Worm (Caenorhabditis elegans) whole organism, young adult: ENCODE data around the gene srbc-51.

Experiments
- B0336.3 ChIP-seq: fragments of 200-800 bp; sonication (Bioruptor generic); IDR thresholded peaks from 2 replicates; pipeline ENCODE4 v1.3.6; 2022; ENCODE audit warnings: missing genetic modification characterization, missing compliant biosample characterization
- F10E7.11 ChIP-seq: sonication (generic microtip); optimal IDR thresholded peaks from 2 replicates; lab custom pipeline; 2017; ENCODE audit warnings: mild to moderate bottlenecking, missing genetic modification characterization, moderate library complexity, missing compliant biosample characterization
- F52B5.7 ChIP-seq: sonication (generic microtip); optimal IDR thresholded peaks from 2 replicates; lab custom pipeline; 2016; ENCODE audit warnings: mild to moderate bottlenecking, missing genetic modification characterization, missing compliant biosample characterization
- F57C9.4 ChIP-seq: sonication (generic microtip); optimal IDR thresholded peaks from 2 replicates; lab custom pipeline; 2017; ENCODE audit warnings: mild to moderate bottlenecking, missing genetic modification characterization, missing compliant biosample characterization
- Y53F4B.3 ChIP-seq: fragments of 200-800 bp; sonication (Bioruptor generic); IDR thresholded peaks from 2 replicates; pipeline ENCODE4 v1.3.6; 2022; ENCODE audit warnings: missing genetic modification reagents, missing genetic modification characterization, missing compliant biosample characterization
- Y56A3A.18 ChIP-seq: fragments of 200-800 bp; sonication (Bioruptor generic); IDR thresholded peaks from 2 replicates; pipeline ENCODE4 v1.3.6; 2022; ENCODE audit warnings: missing genetic modification reagents, missing genetic modification characterization, missing compliant biosample characterization
- Y67H2A.10 ChIP-seq: fragments of 200-800 bp; sonication (Bioruptor generic); conservative IDR thresholded peaks from 2 replicates; pipeline ENCODE4 v1.3.6; 2022; ENCODE audit warnings: missing genetic modification reagents, missing genetic modification characterization, missing compliant biosample characterization
- atf-7 ChIP-seq: sonication (generic microtip); optimal IDR thresholded peaks from 2 replicates; lab custom pipeline; 2017; ENCODE audit warnings: mild to moderate bottlenecking, missing genetic modification characterization, missing compliant biosample characterization
- attf-3 ChIP-seq: fragments of 200-800 bp; sonication (Bioruptor generic); conservative IDR thresholded peaks from 2 replicates; pipeline ENCODE4 v1.3.6; 2022; ENCODE audit warnings: missing genetic modification reagents, missing genetic modification characterization, missing compliant biosample characterization
- attf-5 ChIP-seq: fragments of 200-800 bp; sonication (Bioruptor generic); optimal IDR thresholded peaks from 2 replicates; lab custom pipeline; 2018; ENCODE audit warnings: mild to moderate bottlenecking, missing genetic modification characterization, missing compliant biosample characterization
- ceh-27 ChIP-seq: fragments of 200-800 bp; sonication (Bioruptor generic); optimal IDR thresholded peaks from 2 replicates; lab custom pipeline; 2018; ENCODE audit warnings: mild to moderate bottlenecking, missing genetic modification characterization, moderate library complexity, missing compliant biosample characterization
- ceh-79 ChIP-seq: sonication (generic microtip); optimal IDR thresholded peaks from 2 replicates; lab custom pipeline; 2017; ENCODE audit warnings: mild to moderate bottlenecking, missing genetic modification characterization, missing compliant biosample characterization
- ceh-91 ChIP-seq: fragments of 200-800 bp; sonication (Bioruptor generic); IDR thresholded peaks from 2 replicates; pipeline ENCODE4 v1.3.6; 2022; ENCODE audit warnings: missing genetic modification reagents, missing genetic modification characterization, missing compliant biosample characterization
- chd-7 ChIP-seq: sonication (generic microtip); optimal IDR thresholded peaks from 2 replicates; lab custom pipeline; 2016; ENCODE audit warnings: mild to moderate bottlenecking, missing genetic modification characterization, moderate library complexity, missing compliant biosample characterization
- die-1 ChIP-seq: sonication (generic microtip); optimal IDR thresholded peaks from 2 replicates; lab custom pipeline; 2016; ENCODE audit warnings: missing genotype, mild to moderate bottlenecking, missing genetic modification characterization, missing compliant biosample characterization
- dox-1 ChIP-seq: fragments of 200-800 bp; sonication (Bioruptor generic); IDR thresholded peaks from 2 replicates; pipeline ENCODE4 v1.3.6; 2022; ENCODE audit warnings: missing genetic modification reagents, missing genetic modification characterization, missing compliant biosample characterization
- dpff-1 ChIP-seq: sonication (generic microtip); optimal IDR thresholded peaks from 2 replicates; lab custom pipeline; 2017; ENCODE audit warnings: mild to moderate bottlenecking, missing genetic modification characterization, missing compliant biosample characterization
- egl-44 ChIP-seq: fragments of 200-800 bp; sonication (Bioruptor generic); IDR thresholded peaks from 2 replicates; pipeline ENCODE4 v1.3.6; 2022; ENCODE audit warnings: missing genetic modification reagents, missing genetic modification characterization, missing compliant biosample characterization
- hlh-12 ChIP-seq: sonication (generic microtip); optimal IDR thresholded peaks from 2 replicates; lab custom pipeline; 2016; ENCODE audit warnings: missing genetic modification characterization, missing compliant biosample characterization
- hlh-26 ChIP-seq: fragments of 200-800 bp; sonication (Bioruptor generic); conservative IDR thresholded peaks from 2 replicates; pipeline ENCODE4 v1.3.6; 2022; ENCODE audit warnings: missing genetic modification reagents, missing genetic modification characterization, missing compliant biosample characterization
- hmg-1.2 ChIP-seq: fragments of 200-800 bp; sonication (Bioruptor generic); IDR thresholded peaks from 2 replicates; pipeline ENCODE4 v1.3.6; 2022; ENCODE audit warnings: missing genetic modification reagents, missing genetic modification characterization, missing compliant biosample characterization
- hmg-20 ChIP-seq: fragments of 200-800 bp; sonication (Bioruptor generic); IDR thresholded peaks from 2 replicates; pipeline ENCODE4 v1.3.6; 2022; ENCODE audit warnings: missing genetic modification reagents, missing genetic modification characterization, missing compliant biosample characterization
- hsf-1 ChIP-seq: fragments of 200-800 bp; sonication (Bioruptor generic); IDR thresholded peaks from 2 replicates; pipeline ENCODE4 v1.3.6; 2022; ENCODE audit warnings: missing genetic modification reagents, missing genetic modification characterization, missing compliant biosample characterization
- let-526 ChIP-seq: fragments of 200-800 bp; sonication (Bioruptor generic); IDR thresholded peaks from 2 replicates; pipeline ENCODE4 v1.3.6; 2022; ENCODE audit warnings: missing genetic modification reagents, missing genetic modification characterization, missing compliant biosample characterization
- let-607 ChIP-seq, 2 experiments: fragments of 200-800 bp in 1 of 2; sonication (Bioruptor generic) in 1 of 2; sonication (generic microtip) in 1 of 2; optimal IDR thresholded peaks; 2 replicates each; lab custom pipeline; 2016 to 2018; ENCODE audit warnings: mild to moderate bottlenecking in 2 of 2, missing compliant biosample characterization in 2 of 2, missing genetic modification characterization in 2 of 2, moderate library complexity in 2 of 2, missing genotype in 1 of 2
- lir-1 ChIP-seq: fragments of 200-800 bp; sonication (Bioruptor generic); conservative IDR thresholded peaks from 2 replicates; pipeline ENCODE4 v1.3.6; 2022; ENCODE audit warnings: missing genetic modification reagents, missing genetic modification characterization, missing compliant biosample characterization
- lsy-27 ChIP-seq: sonication (generic microtip); optimal IDR thresholded peaks from 2 replicates; lab custom pipeline; 2017; ENCODE audit warnings: missing genetic modification characterization, mild to moderate bottlenecking, missing compliant biosample characterization, antibody characterized with exemption, missing genotype, borderline replicate concordance; ENCODE audit not compliant: insufficient read depth
- mxl-1 ChIP-seq: sonication (generic microtip); optimal IDR thresholded peaks from 2 replicates; lab custom pipeline; 2016; ENCODE audit warnings: missing genetic modification characterization, missing compliant biosample characterization
- nfya-2 ChIP-seq: fragments of 200-800 bp; sonication (Bioruptor generic); IDR thresholded peaks from 2 replicates; pipeline ENCODE4 v1.3.6; 2022; ENCODE audit warnings: missing genetic modification reagents, missing genetic modification characterization, missing compliant biosample characterization
- pha-4 ChIP-seq: fragments of 150-350 bp; sonication (generic microtip); optimal IDR thresholded peaks from 2 replicates; lab custom pipeline; 2014; ENCODE audit warnings: missing biosample characterization, missing genetic modification reagents, missing genetic modification characterization
- rec-8 ChIP-seq, 2 experiments: sonication (generic microtip); optimal IDR thresholded peaks; 2 replicates each; lab custom pipeline; 2016; ENCODE audit warnings: mild to moderate bottlenecking in 2 of 2, missing genetic modification characterization in 2 of 2, missing genetic modification reagents in 2 of 2, missing genotype in 2 of 2, missing biosample characterization in 1 of 2, missing compliant biosample characterization in 1 of 2, moderate library complexity in 1 of 2
- repo-1 ChIP-seq: sonication (generic microtip); optimal IDR thresholded peaks from 2 replicates; lab custom pipeline; 2017; ENCODE audit warnings: mild to moderate bottlenecking, missing genetic modification characterization, missing compliant biosample characterization
- sdz-38 ChIP-seq: sonication (generic microtip); optimal IDR thresholded peaks from 2 replicates; lab custom pipeline; 2016; ENCODE audit warnings: missing genotype, missing genetic modification characterization, missing compliant biosample characterization
- snpc-1.1 ChIP-seq: sonication (generic microtip); optimal IDR thresholded peaks from 2 replicates; lab custom pipeline; 2017; ENCODE audit warnings: missing genetic modification characterization, mild to moderate bottlenecking, missing compliant biosample characterization, antibody characterized with exemption, moderate library complexity, missing genotype, missing genetic modification reagents; ENCODE audit not compliant: insufficient read depth
- tlf-1 ChIP-seq: fragments of 200-800 bp; sonication (Bioruptor generic); optimal IDR thresholded peaks from 2 replicates; lab custom pipeline; 2018; ENCODE audit warnings: mild to moderate bottlenecking, missing genetic modification characterization, missing compliant biosample characterization
- ztf-22 ChIP-seq: fragments of 200-800 bp; sonication (Bioruptor generic); optimal IDR thresholded peaks from 2 replicates; lab custom pipeline; 2018; ENCODE audit warnings: mild to moderate bottlenecking, missing genetic modification characterization, moderate library complexity, missing compliant biosample characterization
- ztf-25 ChIP-seq: fragments of 200-800 bp; sonication (Bioruptor generic); IDR thresholded peaks from 2 replicates; pipeline ENCODE4 v1.3.6; 2022; ENCODE audit warnings: missing genetic modification reagents, missing genetic modification characterization, missing compliant biosample characterization

Gene srbc-51

ce11 chrV:15862599-15862998 lies 36.4 kb downstream of the srbc-51 start, which contains the start of gene srz-12:
Gene srz-12, minus strand, starts transcription at chrV:15862699.
- no peak for TF ChIP-seq dox-1 (GFP tag; lab: Robert Waterston, UW)
- no peak for TF ChIP-seq hmg-20 (GFP tag; lab: Robert Waterston, UW)
- TF ChIP-seq attf-3: no peak
- no peak for TF ChIP-seq lsy-27
- TF ChIP-seq F10E7.11 (tag; lab: Kevin White, UChicago): no peak
- TF ChIP-seq atf-7 (tag; lab: Kevin White, UChicago): no peak
- no peak for TF ChIP-seq lir-1 (GFP tag; lab: Robert Waterston, UW)
- no peak for TF ChIP-seq ceh-91
- TF ChIP-seq sdz-38 (tag; lab: Kevin White, UChicago): no peak
- TF ChIP-seq ztf-22 (GFP tag; lab: Kevin White, UChicago): no peak
- no peak for TF ChIP-seq B0336.3 (GFP tag; lab: Robert Waterston, UW)
- TF ChIP-seq let-526 (GFP tag; lab: Robert Waterston, UW): no peak
- TF ChIP-seq pha-4: no peak
- TF ChIP-seq tlf-1 (GFP tag; lab: Kevin White, UChicago): no peak

ce11 chrV:15863042-15863441 lies 36.8 kb downstream of the srbc-51 start, which contains the start of gene srh-299:
Gene srh-299, plus strand, starts transcription at chrV:15863342.
- TF ChIP-seq rec-8 (tag; optimal IDR thresholded peaks at IDR 0.05; lab: Kevin White, UChicago) (no peak), egl-44 (GFP tag; lab: Robert Waterston, UW) (no peak), let-607 (tag; optimal IDR thresholded peaks at IDR 0.05; lab: Kevin White, UChicago) (no peak), attf-5 (GFP tag; lab: Kevin White, UChicago) (no peak), mxl-1 (tag; lab: Kevin White, UChicago) (no peak), snpc-1.1 (no peak), hlh-12 (tag; lab: Kevin White, UChicago) (no peak), hsf-1 (GFP tag; lab: Robert Waterston, UW) (no peak), ztf-25 (GFP tag; lab: Robert Waterston, UW) (no peak), ceh-79 (tag; lab: Kevin White, UChicago) (no peak)

- TF ChIP-seq Y56A3A.18 (no peak), dpff-1 (tag; lab: Kevin White, UChicago) (no peak), F52B5.7 (tag; lab: Kevin White, UChicago) (no peak), Y67H2A.10 (no peak), ceh-27 (GFP tag; lab: Kevin White, UChicago) (no peak), hmg-1.2 (GFP tag; lab: Robert Waterston, UW) (no peak), die-1 (tag; lab: Kevin White, UChicago) (no peak), chd-7 (tag; lab: Kevin White, UChicago) (no peak), F57C9.4 (no peak), Y53F4B.3 (GFP tag; lab: Robert Waterston, UW) (no peak), hlh-26 (no peak), repo-1 (tag; lab: Kevin White, UChicago) (no peak), nfya-2 (GFP tag; lab: Robert Waterston, UW) (no peak), dox-1 (GFP tag; lab: Robert Waterston, UW) (no peak)
Measured at ce11 chrV:15865839-15866238, 39.6 kb downstream of the srbc-51 start, which contains the start of gene srh-293. Gene srh-293, plus strand, starts transcription at chrV:15866139.
